Worm (Caenorhabditis elegans) whole organism, mixed stage, embryonic: Measurements from ENCODE around the gene rnf-113.

Experiments
- ces-1 ChIP-seq: fragments of 150-350 bp; optimal IDR thresholded peaks from 2 replicates; lab custom pipeline; 2014; ENCODE audit warnings: missing biosample characterization, missing genetic modification reagents, missing genetic modification characterization
- mab-5 ChIP-seq: fragments of 150-350 bp; optimal IDR thresholded peaks from 2 replicates; lab custom pipeline; 2014; ENCODE audit warnings: missing biosample characterization, missing genetic modification characterization
- sem-2 ChIP-seq: fragments of 200-800 bp; sonication (Bioruptor generic); optimal IDR thresholded peaks from 2 replicates; lab custom pipeline; 2018; ENCODE audit warnings: mild to moderate bottlenecking, missing genetic modification characterization, missing compliant biosample characterization

- TF ChIP-seq sem-2 (GFP tag; lab: Kevin White, UChicago) (no peak), mab-5 (tag; lab: Kevin White, UChicago) (no peak), ces-1 (GFP tag; lab: Kevin White, UChicago) (no peak)
Measured at ce11 chrIII:10755480-10756066, 1.9 kb downstream of the rnf-113 start, which contains the start of gene hpl-2.
